Worm (Caenorhabditis elegans): Measurements from ENCODE around the gene ZK418.11.

DNA sequence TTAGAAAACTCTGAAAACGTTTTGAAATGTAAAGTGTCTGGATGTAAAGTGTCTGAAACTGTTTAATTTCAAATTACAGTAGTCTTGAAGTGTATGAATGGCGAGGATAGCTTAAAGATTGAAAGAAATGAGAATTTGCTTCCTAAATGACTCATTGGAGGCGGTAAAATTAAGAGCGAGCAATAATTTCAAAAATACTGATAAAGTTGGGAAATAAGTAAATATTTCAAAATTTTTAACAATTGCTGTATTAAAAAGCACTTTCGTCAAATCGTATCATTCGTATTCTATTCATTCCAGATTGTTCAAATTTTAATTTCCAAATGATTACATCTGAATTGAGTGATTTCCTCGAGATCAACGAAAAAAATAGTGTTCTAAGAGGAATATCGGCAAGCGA, 24.3 kb downstream of the ZK418.11 start, which contains the start of gene B0280.2:
- no peak for TF ChIP-seq ama-1 (optimal IDR thresholded peaks at IDR 0.05)
- no peak for TF ChIP-seq ceh-13 (GFP tag; optimal IDR thresholded peaks at IDR 0.05)
- no peak for TF ChIP-seq tbx-11 (GFP tag; IDR thresholded peaks at IDR 0.05)
- TF ChIP-seq flt-1 (GFP tag; IDR thresholded peaks at IDR 0.05) = no peak
- TF ChIP-seq tra-4 (tag; optimal IDR thresholded peaks at IDR 0.05) = no peak
- no peak for TF ChIP-seq B0310.2 (tag; optimal IDR thresholded peaks at IDR 0.05)
